Worm (Caenorhabditis elegans) whole organism, young adult: Measurements from ENCODE around the gene F49H6.8.

Source experiments
- ama-1 ChIP-seq, 3 experiments: fragments of 150-350 bp in 1 of 3; sonication (generic microtip) in 2 of 3; optimal IDR thresholded peaks; 2 replicates each; lab custom pipeline; 2014 to 2018; ENCODE audit warnings: missing biosample characterization in 2 of 3, missing genetic modification characterization in 2 of 3, missing genetic modification reagents in 2 of 3
- cebp-2 ChIP-seq: fragments of 200-800 bp; sonication (Bioruptor generic); IDR thresholded peaks from 2 replicates; pipeline ENCODE4 v1.3.6; 2022; ENCODE audit warnings: missing genetic modification characterization, missing compliant biosample characterization

ce11 chrV:17014050-17014449 is 8.4 kb downstream of the F49H6.8 start, which contains the start of gene clc-13:
- TF ChIP-seq cebp-2 (GFP tag; lab: Robert Waterston, UW): no peak
- TF ChIP-seq ama-1 (optimal IDR thresholded peaks at IDR 0.05; lab: Kevin White, UChicago): no peak
- TF ChIP-seq ama-1 (GFP tag; optimal IDR thresholded peaks at IDR 0.05; lab: Kevin White, UChicago): no peak
